Fruit fly (Drosophila melanogaster) ovary, adult (tissue): ENCODE data around the gene CG6179.

Experiments
- CG17801 ChIP-seq: fragments of 200-800 bp; optimal IDR thresholded peaks from 2 replicates; lab custom pipeline; 2019; ENCODE audit warnings: missing biosample characterization, mild to moderate bottlenecking, missing genetic modification characterization, moderate library complexity; ENCODE audit not compliant: partially characterized antibody

The CG6179 gene

DNA sequence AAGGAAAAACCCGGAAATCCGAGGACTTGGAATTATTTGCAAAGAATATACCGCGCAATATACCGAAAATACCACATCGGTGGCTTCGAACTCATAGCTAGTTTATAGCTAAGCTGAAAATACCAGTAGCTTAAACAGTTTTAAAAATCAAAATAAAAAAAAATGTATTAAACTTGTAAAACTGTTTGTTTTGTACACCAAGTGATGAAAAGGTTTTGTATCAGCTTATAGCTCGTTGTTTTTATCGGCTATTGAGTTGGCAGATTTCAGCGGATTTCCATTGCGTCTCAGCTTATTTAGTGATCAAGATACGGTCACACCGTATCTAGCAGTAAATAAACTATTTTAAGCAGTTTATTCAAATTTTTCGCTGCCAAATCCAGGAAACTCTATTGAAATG, at the start of gene CG6179, which contains the start of gene por:
Gene CG6179, plus strand, starts transcription at position 292 of the 400 bp plus-strand sequence.
Gene por, minus strand, starts transcription at position 64 of the 400 bp plus-strand sequence.
- no peak for TF ChIP-seq CG17801 (GFP tag; lab: Kevin White, UChicago)

DNA sequence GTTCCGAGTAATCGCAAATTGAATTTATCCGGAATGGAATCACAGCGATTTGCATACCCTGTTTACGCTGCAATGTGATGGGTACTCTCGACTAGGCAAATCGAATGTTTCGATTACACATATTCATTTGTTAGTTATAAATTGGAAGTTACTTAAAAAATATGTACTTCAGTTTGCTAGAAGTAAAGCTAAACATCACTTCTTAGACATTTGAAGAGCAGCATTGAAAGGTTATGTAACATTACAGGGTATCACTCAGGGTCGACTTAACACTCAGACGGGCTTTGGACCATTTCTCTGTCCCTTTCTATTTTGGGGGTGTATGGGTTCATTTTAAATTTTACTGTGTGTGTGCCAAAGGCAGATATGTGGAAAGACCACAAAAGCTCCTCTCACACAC, 38.9 kb upstream of the CG6179 start:
- no peak for TF ChIP-seq CG17801 (GFP tag; lab: Kevin White, UChicago)

DNA sequence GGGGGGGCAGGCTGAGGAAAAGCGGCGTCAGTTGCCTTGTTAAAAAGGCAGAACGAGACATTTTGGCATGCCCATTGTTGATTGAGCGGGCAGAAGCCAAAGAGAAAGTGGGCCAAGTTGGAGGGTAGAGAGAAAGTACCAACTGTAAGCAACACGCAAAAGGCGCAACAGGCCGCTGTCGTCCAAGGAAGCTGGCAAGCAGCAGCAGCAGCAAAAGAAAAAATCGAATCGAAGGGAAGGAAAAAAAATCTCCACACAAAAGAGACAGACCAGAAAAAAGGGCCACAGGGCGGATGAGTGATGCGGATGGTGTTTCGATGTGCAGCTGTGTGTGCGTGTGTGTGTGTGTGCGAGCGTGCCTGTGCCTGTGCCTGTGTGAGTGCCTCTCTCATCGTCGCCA, 32.2 kb upstream of the CG6179 start:
- no peak for TF ChIP-seq CG17801 (GFP tag; lab: Kevin White, UChicago)

dm6 chrX:18350609-18351008, 29.3 kb upstream of the CG6179 start:
- no peak for TF ChIP-seq CG17801 (GFP tag; lab: Kevin White, UChicago)

dm6 chrX:18356141-18356600, 23.7 kb upstream of the CG6179 start, which contains the start of gene kairos:
Gene kairos (minus strand): TSS chrX:18356191.
- no peak for TF ChIP-seq CG17801 (GFP tag; lab: Kevin White, UChicago)

DNA sequence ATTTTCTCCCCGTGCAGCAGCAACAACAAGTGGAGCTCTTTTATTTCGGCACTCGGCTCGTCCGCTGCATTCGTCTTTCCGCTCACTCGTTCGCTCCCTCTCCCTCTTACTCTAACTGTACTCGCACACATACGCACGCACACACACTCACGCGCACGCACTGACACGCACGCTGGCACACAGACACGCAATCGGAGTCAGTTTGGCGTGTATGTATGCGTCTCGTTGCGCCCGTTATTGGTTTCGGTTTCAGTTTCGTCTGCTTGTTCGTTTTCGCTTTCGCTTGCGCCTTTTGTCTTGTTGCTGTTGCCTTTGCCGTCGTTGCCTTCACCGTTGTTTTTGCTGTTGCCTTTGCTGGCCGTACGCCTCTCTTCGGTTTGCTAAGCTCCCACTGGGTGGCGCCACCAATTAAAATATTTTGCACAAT, 22.1 kb upstream of the CG6179 start:
- TF ChIP-seq CG17801 (GFP tag; lab: Kevin White, UChicago), result no peak

DNA sequence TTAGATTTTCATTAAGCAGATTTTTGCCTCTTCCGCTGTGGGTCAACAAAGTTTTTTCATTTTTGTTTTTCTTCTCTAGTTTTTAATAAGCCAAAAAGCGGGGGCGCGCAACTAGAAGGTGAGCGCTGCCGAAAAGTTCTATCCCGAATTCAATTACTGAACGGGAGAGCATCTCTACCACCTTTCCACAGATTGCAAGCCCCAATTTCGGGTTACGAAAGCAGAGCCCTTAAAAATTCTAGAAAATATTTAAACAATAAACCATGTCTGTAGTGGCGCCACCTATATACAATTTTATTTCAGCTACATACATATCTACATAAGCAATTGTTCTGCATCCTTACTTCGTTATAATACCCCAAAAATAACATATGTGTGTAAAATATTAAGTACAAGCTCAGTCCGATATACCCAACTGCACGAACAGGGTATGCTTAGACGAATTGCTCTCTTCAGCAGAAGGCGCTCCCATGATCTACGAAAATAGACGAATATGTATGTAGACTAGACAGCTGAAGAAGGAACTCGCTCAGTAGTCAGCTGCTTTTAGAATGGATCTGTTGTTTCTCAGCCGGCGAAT, 21.4 kb upstream of the CG6179 start, which contains the start of gene CG6106:
Gene CG6106, plus strand, starts transcription at position 530 of the 580 bp plus-strand sequence.
- TF ChIP-seq CG17801 (GFP tag; lab: Kevin White, UChicago), result no peak

DNA sequence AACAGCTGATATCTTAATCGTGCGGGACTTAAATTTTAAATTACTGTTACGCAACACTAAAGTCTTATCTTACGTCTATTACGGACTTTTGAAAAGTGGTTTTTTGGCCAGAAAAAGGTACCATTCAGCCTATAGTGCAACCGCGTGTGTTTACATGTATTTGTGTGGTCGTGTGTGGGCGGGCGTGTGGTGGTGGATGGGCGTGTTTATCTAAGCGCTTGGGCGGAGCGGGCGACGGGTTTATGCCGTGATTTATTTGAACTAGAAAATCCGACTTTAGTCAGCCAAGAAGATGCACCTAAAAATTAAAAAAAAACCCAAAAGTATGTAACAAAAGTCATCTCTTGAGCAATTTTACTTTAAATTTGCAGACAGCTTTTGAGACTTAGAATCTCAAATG, 16.5 kb upstream of the CG6179 start:
- no peak for TF ChIP-seq CG17801 (GFP tag; lab: Kevin White, UChicago)

dm6 chrX:18364047-18364747, 15.7 kb upstream of the CG6179 start:
- TF ChIP-seq CG17801 (GFP tag; lab: Kevin White, UChicago), result no peak

DNA sequence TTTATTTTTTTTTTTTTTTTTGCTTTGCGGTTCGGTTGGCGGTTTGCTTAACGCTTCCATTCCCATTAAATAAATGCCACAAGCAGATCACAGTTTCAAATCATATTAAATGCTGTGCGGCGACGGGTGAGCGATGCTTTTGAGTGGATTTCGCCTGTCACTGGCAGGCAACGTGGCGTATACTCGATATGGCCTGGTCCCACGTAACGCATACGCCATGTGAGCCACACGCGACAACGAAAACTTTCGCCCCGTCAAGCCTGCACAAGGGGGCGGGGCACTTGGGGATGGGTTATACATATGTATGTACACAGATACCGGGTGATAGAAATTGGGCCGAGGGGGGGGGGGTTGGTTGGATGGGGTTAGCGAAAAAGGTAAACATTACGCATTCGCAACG, 14.9 kb upstream of the CG6179 start:
- no peak for TF ChIP-seq CG17801 (GFP tag; lab: Kevin White, UChicago)

- TF ChIP-seq CG17801 (GFP tag; lab: Kevin White, UChicago), result no peak
Measured at dm6 chrX:18366033-18366850, 13.6 kb upstream of the CG6179 start, which contains the start of gene CrebB. Gene CrebB (plus strand): TSS chrX:18366357.

- peak; percentile 94 for TF ChIP-seq CG17801 (GFP tag; lab: Kevin White, UChicago)
Measured at dm6 chrX:18366851-18367649, 12.8 kb upstream of the CG6179 start.

dm6 chrX:18367806-18368643, 11.9 kb upstream of the CG6179 start:
- TF ChIP-seq CG17801 (GFP tag; lab: Kevin White, UChicago), result no peak
